Fruit fly (Drosophila melanogaster) whole organism, embryonic: ENCODE results near the gene CG34289.

Source experiments
- ATbp ChIP-seq: fragments of 200-800 bp; sonication (Bioruptor generic); optimal IDR thresholded peaks from 2 replicates; lab custom pipeline; 2017; ENCODE audit warnings: missing biosample characterization, mild to moderate bottlenecking, missing genetic modification characterization, missing genetic modification reagents
- Bgb ChIP-seq: fragments of 200-800 bp; sonication (Bioruptor generic); IDR thresholded peaks from 2 replicates; pipeline ENCODE4 v1.3.6; 2022; ENCODE audit warnings: missing biosample characterization, missing genetic modification characterization; ENCODE audit not compliant: partially characterized antibody
- C15 ChIP-seq: fragments of 200-800 bp; sonication (Bioruptor generic); IDR thresholded peaks from 3 replicates; pipeline ENCODE4 v1.3.6; 2022; ENCODE audit warnings: missing biosample characterization, missing genetic modification characterization
- CG10274 ChIP-seq: fragments of 200-800 bp; sonication (Bioruptor generic); optimal IDR thresholded peaks from 3 replicates; lab custom pipeline; 2017; ENCODE audit warnings: missing biosample characterization, mild to moderate bottlenecking, missing genetic modification characterization
- CG10462 ChIP-seq: fragments of 200-800 bp; sonication (Bioruptor generic); optimal IDR thresholded peaks from 2 replicates; lab custom pipeline; 2016; ENCODE audit warnings: missing biosample characterization, missing genetic modification characterization
- CG12391 ChIP-seq: fragments of 200-800 bp; sonication (Bioruptor generic); optimal IDR thresholded peaks from 3 replicates; lab custom pipeline; 2018; ENCODE audit warnings: missing biosample characterization, mild to moderate bottlenecking, missing genetic modification characterization, moderate library complexity
- CG13123 ChIP-seq: fragments of 200-800 bp; sonication (Bioruptor generic); optimal IDR thresholded peaks from 2 replicates; lab custom pipeline; 2016; ENCODE audit warnings: missing biosample characterization, missing genetic modification characterization
- CG14014 ChIP-seq: fragments of 200-800 bp; sonication (Bioruptor generic); IDR thresholded peaks from 2 replicates; pipeline ENCODE4 v1.3.6; 2022; ENCODE audit warnings: missing biosample characterization, missing genetic modification characterization
- CG14965 ChIP-seq: fragments of 200-800 bp; sonication (Bioruptor generic); optimal IDR thresholded peaks from 2 replicates; lab custom pipeline; 2016; ENCODE audit warnings: missing biosample characterization, missing genetic modification characterization, borderline replicate concordance
- CG15601 ChIP-seq: fragments of 200-800 bp; sonication (Bioruptor generic); optimal IDR thresholded peaks from 3 replicates; lab custom pipeline; 2019; ENCODE audit warnings: missing biosample characterization, mild to moderate bottlenecking, missing genetic modification characterization, moderate library complexity
- CG18476 ChIP-seq: fragments of 200-800 bp; sonication (Bioruptor generic); optimal IDR thresholded peaks from 2 replicates; lab custom pipeline; 2016; ENCODE audit warnings: missing biosample characterization, mild to moderate bottlenecking, missing genetic modification characterization
- CG2712 ChIP-seq: fragments of 200-800 bp; optimal IDR thresholded peaks from 3 replicates; lab custom pipeline; 2019; ENCODE audit warnings: missing biosample characterization, mild to moderate bottlenecking, missing genetic modification characterization, moderate library complexity
- CG31365 ChIP-seq: fragments of 200-800 bp; sonication (Bioruptor generic); optimal IDR thresholded peaks from 2 replicates; lab custom pipeline; 2018; ENCODE audit warnings: missing biosample characterization, mild to moderate bottlenecking, missing genetic modification characterization
- CG5180 ChIP-seq: fragments of 200-800 bp; sonication (Bioruptor generic); optimal IDR thresholded peaks from 3 replicates; lab custom pipeline; 2017; ENCODE audit warnings: missing biosample characterization, missing genetic modification characterization, mild to moderate bottlenecking, moderate library complexity, missing genetic modification reagents
- CG6854 ChIP-seq: fragments of 200-800 bp; sonication (Bioruptor generic); optimal IDR thresholded peaks from 3 replicates; lab custom pipeline; 2017; ENCODE audit warnings: missing biosample characterization, mild to moderate bottlenecking, missing genetic modification characterization
- CG9437 ChIP-seq: fragments of 200-800 bp; sonication (Bioruptor generic); optimal IDR thresholded peaks from 2 replicates; lab custom pipeline; 2018; ENCODE audit warnings: missing biosample characterization, mild to moderate bottlenecking, missing genetic modification characterization
- Eip74EF ChIP-seq, 2 experiments: fragments of 200-800 bp in 1 of 2; fragments of >200 bp in 1 of 2; sonication (Bioruptor generic) in 1 of 2; optimal IDR thresholded peaks; 2 replicates each; lab custom pipeline; 2017 to 2019; ENCODE audit warnings: missing biosample characterization in 2 of 2, missing genetic modification characterization in 2 of 2, mild to moderate bottlenecking in 1 of 2, moderate library complexity in 1 of 2
- H15 ChIP-seq: fragments of 200-800 bp; sonication (Bioruptor generic); IDR thresholded peaks from 3 replicates; pipeline ENCODE4 v1.3.6; 2022; ENCODE audit warnings: missing biosample characterization, missing genetic modification characterization
- Hmr ChIP-seq: fragments of 200-800 bp; sonication (Bioruptor generic); optimal IDR thresholded peaks from 3 replicates; lab custom pipeline; 2017; ENCODE audit warnings: mild to moderate bottlenecking, missing biosample characterization, missing genetic modification reagents, missing genetic modification characterization
- Meics ChIP-seq: fragments of 200-800 bp; sonication (Bioruptor generic); optimal IDR thresholded peaks from 2 replicates; lab custom pipeline; 2017; ENCODE audit warnings: missing biosample characterization, mild to moderate bottlenecking, missing genetic modification characterization
- Nf-YA ChIP-seq: fragments of 200-800 bp; sonication (Bioruptor generic); IDR thresholded peaks from 2 replicates; pipeline ENCODE4 v1.3.6; 2022; ENCODE audit warnings: missing biosample characterization, missing genetic modification characterization
- Six4 ChIP-seq: fragments of 200-800 bp; sonication (Bioruptor generic); optimal IDR thresholded peaks from 2 replicates; lab custom pipeline; 2016; ENCODE audit warnings: missing biosample characterization, missing genetic modification characterization
- Sox102F ChIP-seq: fragments of 200-800 bp; sonication (Bioruptor generic); optimal IDR thresholded peaks from 2 replicates; lab custom pipeline; 2018; ENCODE audit warnings: missing biosample characterization, mild to moderate bottlenecking, missing genetic modification characterization, moderate library complexity
- Trl ChIP-seq, 3 experiments: fragments of >200 bp in 2 of 3; fragments of 200-800 bp in 1 of 3; sonication (Bioruptor generic) in 1 of 3; optimal IDR thresholded peaks; 2 replicates in 1 of 3; 3 replicates in 2 of 3; lab custom pipeline; 2016 to 2017; ENCODE audit warnings: missing biosample characterization in 1 of 3, missing genetic modification characterization in 1 of 3
- Usf ChIP-seq: fragments of 200-800 bp; sonication (Bioruptor generic); optimal IDR thresholded peaks from 2 replicates; lab custom pipeline; 2017; ENCODE audit warnings: missing genotype, missing biosample characterization, missing genetic modification characterization
- Xbp1 ChIP-seq: fragments of 200-800 bp; sonication (Bioruptor generic); optimal IDR thresholded peaks from 3 replicates; lab custom pipeline; 2016; ENCODE audit warnings: missing biosample characterization, mild to moderate bottlenecking, missing genetic modification characterization
- ash1 ChIP-seq: fragments of 200-800 bp; sonication (Bioruptor generic); optimal IDR thresholded peaks from 2 replicates; lab custom pipeline; 2018; ENCODE audit warnings: missing biosample characterization, mild to moderate bottlenecking, missing genetic modification characterization
- bsh ChIP-seq, 2 experiments: fragments of 200-800 bp; sonication (Bioruptor generic); optimal IDR thresholded peaks; 2 replicates each; lab custom pipeline; 2017 to 2018; ENCODE audit warnings: mild to moderate bottlenecking in 2 of 2, missing biosample characterization in 2 of 2, missing genetic modification characterization in 2 of 2, moderate library complexity in 1 of 2
- cato ChIP-seq: fragments of 200-800 bp; sonication (Bioruptor generic); optimal IDR thresholded peaks from 2 replicates; lab custom pipeline; 2016; ENCODE audit warnings: missing biosample characterization, missing genetic modification characterization, borderline replicate concordance
- disco-r ChIP-seq: fragments of 200-800 bp; sonication (Bioruptor generic); optimal IDR thresholded peaks from 2 replicates; lab custom pipeline; 2016; ENCODE audit warnings: missing biosample characterization, missing genetic modification characterization
- dmrt99B ChIP-seq: fragments of 200-800 bp; sonication (Bioruptor generic); optimal IDR thresholded peaks from 2 replicates; lab custom pipeline; 2018; ENCODE audit warnings: missing biosample characterization, mild to moderate bottlenecking, missing genetic modification characterization, moderate library complexity
- fd3F ChIP-seq: fragments of 200-800 bp; sonication (Bioruptor generic); optimal IDR thresholded peaks from 2 replicates; lab custom pipeline; 2018; ENCODE audit warnings: missing biosample characterization, mild to moderate bottlenecking, missing genetic modification characterization, moderate library complexity
- gce ChIP-seq: fragments of 200-800 bp; sonication (Bioruptor generic); IDR thresholded peaks from 3 replicates; pipeline ENCODE4 v1.3.6; 2022; ENCODE audit warnings: missing biosample characterization, missing genetic modification characterization
- gcm2 ChIP-seq: fragments of 200-800 bp; sonication (Bioruptor generic); optimal IDR thresholded peaks from 2 replicates; lab custom pipeline; 2016; ENCODE audit warnings: missing biosample characterization, missing genetic modification characterization
- gfzf ChIP-seq: fragments of 200-800 bp; sonication (Bioruptor generic); optimal IDR thresholded peaks from 2 replicates; lab custom pipeline; 2016; ENCODE audit warnings: missing biosample characterization, mild to moderate bottlenecking, missing genetic modification characterization, moderate library complexity
- hb ChIP-seq: fragments of 200-800 bp; sonication (Bioruptor generic); IDR thresholded peaks from 3 replicates; pipeline ENCODE4 v1.3.6; 2022; ENCODE audit warnings: missing biosample characterization, missing genetic modification characterization; ENCODE audit not compliant: partially characterized antibody
- insv ChIP-seq, 2 experiments: fragments of 200-800 bp; sonication (Bioruptor generic); optimal IDR thresholded peaks; 3 replicates each; lab custom pipeline; 2016 to 2018; ENCODE audit warnings: missing biosample characterization in 2 of 2, missing genetic modification characterization in 2 of 2
- jing ChIP-seq: fragments of 200-800 bp; sonication (Bioruptor generic); optimal IDR thresholded peaks from 2 replicates; lab custom pipeline; 2018; ENCODE audit warnings: missing biosample characterization, mild to moderate bottlenecking, missing genetic modification characterization
- kah ChIP-seq: fragments of 200-800 bp; sonication (Bioruptor generic); optimal IDR thresholded peaks from 2 replicates; lab custom pipeline; 2018; ENCODE audit warnings: missing biosample characterization, mild to moderate bottlenecking, missing genetic modification characterization
- lov ChIP-seq, 2 experiments: fragments of 200-800 bp in 1 of 2; fragments of >200 bp in 1 of 2; sonication (Bioruptor generic) in 1 of 2; IDR thresholded peaks in 1 of 2; optimal IDR thresholded peaks in 1 of 2; 2 replicates in 1 of 2; 3 replicates in 1 of 2; pipeline versions ENCODE4 v1.3.6 to Lab custom; 2017 to 2022; ENCODE audit warnings: missing biosample characterization in 1 of 2, missing genetic modification characterization in 1 of 2
- nau ChIP-seq: fragments of 200-800 bp; sonication (Bioruptor generic); optimal IDR thresholded peaks from 3 replicates; lab custom pipeline; 2017; ENCODE audit warnings: missing biosample characterization, mild to moderate bottlenecking, missing genetic modification characterization, missing genetic modification reagents
- nerfin-2 ChIP-seq: fragments of 200-800 bp; sonication (Bioruptor generic); IDR thresholded peaks from 2 replicates; pipeline ENCODE4 v1.3.6; 2022; ENCODE audit warnings: missing biosample characterization, missing genetic modification characterization; ENCODE audit not compliant: partially characterized antibody
- peb ChIP-seq: fragments of 200-800 bp; sonication (Bioruptor generic); IDR thresholded peaks from 2 replicates; pipeline ENCODE4 v1.3.6; 2022; ENCODE audit warnings: missing biosample characterization, missing genetic modification characterization
- repo ChIP-seq: fragments of 200-800 bp; sonication (Bioruptor generic); optimal IDR thresholded peaks from 2 replicates; lab custom pipeline; 2016; ENCODE audit warnings: missing biosample characterization, missing genetic modification characterization
- sd ChIP-seq: fragments of 200-800 bp; sonication (Bioruptor generic); optimal IDR thresholded peaks from 3 replicates; lab custom pipeline; 2018; ENCODE audit warnings: missing biosample characterization, mild to moderate bottlenecking, missing genetic modification characterization, moderate library complexity
- sens ChIP-seq: fragments of 200-800 bp; sonication (Bioruptor generic); peaks from one replicate; lab custom pipeline; 2016; ENCODE audit warnings: missing biosample characterization, missing genetic modification characterization
- tin ChIP-seq: fragments of 200-800 bp; sonication (Bioruptor generic); optimal IDR thresholded peaks from 3 replicates; lab custom pipeline; 2016; ENCODE audit warnings: missing biosample characterization, missing genetic modification characterization
- usp ChIP-seq: fragments of >200 bp; optimal IDR thresholded peaks from 2 replicates; lab custom pipeline; 2017; ENCODE audit warnings: missing biosample characterization, missing genetic modification characterization
- zen ChIP-seq: fragments of 200-800 bp; sonication (Bioruptor generic); optimal IDR thresholded peaks from 3 replicates; lab custom pipeline; 2018; ENCODE audit warnings: missing biosample characterization, mild to moderate bottlenecking, missing genetic modification characterization, moderate library complexity

CG34289 gene

dm6 chr3R:23526069-23526468, 18.8 kb upstream of the CG34289 start (continued):
- TF ChIP-seq CG31365 (no peak), sd (tag; lab: Kevin White, UChicago) (peak; percentile 57), ATbp (GFP tag; lab: Kevin White, UChicago) (no peak), gce (no peak), CG14965 (no peak), peb (no peak), Six4 (GFP tag; lab: Kevin White, UChicago) (no peak), ash1 (no peak), nerfin-2 (GFP tag; lab: Robert Waterston, UW) (no peak), Bgb (GFP tag; lab: Robert Waterston, UW) (no peak), CG2712 (tag; lab: Kevin White, UChicago) (no peak), usp (GFP tag; lab: Kevin White, UChicago) (no peak), H15 (no peak), gcm2 (GFP tag; lab: Kevin White, UChicago) (no peak), disco-r (GFP tag; lab: Kevin White, UChicago) (no peak), CG5180 (GFP tag; lab: Kevin White, UChicago) (peak; percentile 12), tin (GFP tag; lab: Kevin White, UChicago) (no peak), C15 (GFP tag; lab: Robert Waterston, UW) (no peak), Hmr (GFP tag; lab: Kevin White, UChicago) (no peak), CG13123 (GFP tag; lab: Kevin White, UChicago) (no peak), Meics (GFP tag; lab: Kevin White, UChicago) (peak; percentile 13), Xbp1 (GFP tag; lab: Kevin White, UChicago) (no peak), kah (GFP tag; lab: Kevin White, UChicago) (no peak), Trl (optimal IDR thresholded peaks at IDR 0.05; lab: Kevin White, UChicago) (no peak), Trl (GFP tag; optimal IDR thresholded peaks at IDR 0.05; lab: Kevin White, UChicago) (peak; percentile 23), CG12391 (tag; lab: Kevin White, UChicago) (no peak), CG9437 (GFP tag; lab: Kevin White, UChicago) (no peak), fd3F (no peak), CG14014 (peak; percentile 54; the same call in 1 of the 2 replicates), CG6854 (GFP tag; lab: Kevin White, UChicago) (no peak), Sox102F (GFP tag; lab: Kevin White, UChicago) (peak; percentile 19), CG15601 (tag; lab: Kevin White, UChicago) (no peak), CG18476 (GFP tag; lab: Kevin White, UChicago) (no peak), bsh (GFP tag; optimal IDR thresholded peaks at IDR 0.05; lab: Kevin White, UChicago) (no peak), lov (optimal IDR thresholded peaks at IDR 0.05; lab: Kevin White, UChicago) (no peak), lov (GFP tag; IDR thresholded peaks at IDR 0.05; lab: Robert Waterston, UW) (no peak), cato (no peak), hb (no peak), repo (no peak), nau (no peak), zen (no peak), CG10462 (GFP tag; lab: Kevin White, UChicago) (no peak), dmrt99B (peak; percentile 27), Nf-YA (GFP tag; lab: Robert Waterston, UW) (no peak), Eip74EF (GFP tag; optimal IDR thresholded peaks at IDR 0.05; lab: Kevin White, UChicago) (peak in 1 of 2 experiments; percentile 19), insv (GFP tag; optimal IDR thresholded peaks at IDR 0.05; lab: Kevin White, UChicago) (no peak), jing (GFP tag; lab: Kevin White, UChicago) (no peak), Usf (no peak), gfzf (GFP tag; lab: Kevin White, UChicago) (no peak), CG10274 (GFP tag; lab: Kevin White, UChicago) (no peak), sens (no peak)
